Worm (Caenorhabditis elegans): ENCODE measurements around the gene F42A9.17.

DNA sequence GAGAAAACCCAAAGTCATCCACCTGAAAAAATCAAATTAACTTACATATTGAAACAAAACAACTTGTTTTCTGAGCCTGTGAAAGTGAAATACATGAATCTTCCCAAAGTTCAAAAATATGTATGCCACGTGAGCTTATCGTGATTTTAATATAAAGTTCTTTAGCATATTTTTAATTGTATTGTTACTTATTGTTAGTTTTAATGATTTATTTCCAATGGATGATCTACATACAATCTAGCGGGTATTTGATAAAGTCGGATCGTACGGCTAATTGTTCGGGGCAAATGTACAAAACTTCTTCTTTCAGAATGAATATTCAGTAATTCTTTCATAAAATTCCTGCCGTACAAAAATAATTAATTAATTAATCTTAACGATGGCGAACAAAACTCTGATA, 41.5 kb downstream of the F42A9.17 start, which contains the start of gene Y59H11AM.4:
- TF ChIP-seq jun-1 (tag; optimal IDR thresholded peaks at IDR 0.05): no peak
- no peak for TF ChIP-seq snpc-4 (tag; optimal IDR thresholded peaks at IDR 0.05)
- no peak for TF ChIP-seq sup-37 (GFP tag; optimal IDR thresholded peaks at IDR 0.05)
- TF ChIP-seq egl-27 (tag; optimal IDR thresholded peaks at IDR 0.05): no peak
- TF ChIP-seq fkh-10 (GFP tag; optimal IDR thresholded peaks at IDR 0.05): no peak

All from whole organism, L1 larva.